Worm (Caenorhabditis elegans) whole organism, early embryonic: ENCODE measurements around the gene tre-5.

Experiments used
- B0310.2 ChIP-seq: sonication (generic microtip); optimal IDR thresholded peaks from 2 replicates; lab custom pipeline; 2016; ENCODE audit warnings: mild to moderate bottlenecking, missing genetic modification characterization, missing compliant biosample characterization
- F13C5.2 ChIP-seq: sonication (generic microtip); optimal IDR thresholded peaks from 2 replicates; lab custom pipeline; 2017; ENCODE audit warnings: mild to moderate bottlenecking, missing genetic modification characterization, inconsistent platforms, missing compliant biosample characterization
- aly-1 ChIP-seq: sonication (generic microtip); optimal IDR thresholded peaks from 2 replicates; lab custom pipeline; 2016; ENCODE audit warnings: missing genetic modification characterization, missing compliant biosample characterization
- ama-1 ChIP-seq: fragments of 150-350 bp; optimal IDR thresholded peaks from 2 replicates; lab custom pipeline; 2014
- ceh-13 ChIP-seq: fragments of 200-800 bp; sonication (Bioruptor generic); optimal IDR thresholded peaks from 2 replicates; lab custom pipeline; 2018; ENCODE audit warnings: mild to moderate bottlenecking, missing genetic modification characterization, missing compliant biosample characterization
- ceh-36 ChIP-seq: sonication (generic microtip); optimal IDR thresholded peaks from 2 replicates; lab custom pipeline; 2016; ENCODE audit warnings: missing genetic modification characterization, inconsistent platforms, missing compliant biosample characterization
- ets-7 ChIP-seq: sonication (generic microtip); optimal IDR thresholded peaks from 2 replicates; lab custom pipeline; 2016; ENCODE audit warnings: missing genotype, missing genetic modification characterization, missing compliant biosample characterization
- flt-1 ChIP-seq: fragments of 200-800 bp; sonication (Bioruptor generic); IDR thresholded peaks from 2 replicates; pipeline ENCODE4 v1.3.6; 2022; ENCODE audit warnings: missing genetic modification characterization, missing compliant biosample characterization
- hmbx-1 ChIP-seq: sonication (generic microtip); optimal IDR thresholded peaks from 2 replicates; lab custom pipeline; 2016; ENCODE audit warnings: mild to moderate bottlenecking, missing genetic modification characterization, missing compliant biosample characterization
- hmg-4 ChIP-seq: fragments of 200-800 bp; sonication (Bioruptor generic); optimal IDR thresholded peaks from 2 replicates; lab custom pipeline; 2018; ENCODE audit warnings: mild to moderate bottlenecking, missing genetic modification characterization, missing compliant biosample characterization
- hnd-1 ChIP-seq: sonication (generic microtip); optimal IDR thresholded peaks from 2 replicates; lab custom pipeline; 2016; ENCODE audit warnings: missing genetic modification characterization, missing compliant biosample characterization
- pes-1 ChIP-seq: fragments of 200-800 bp; sonication (Bioruptor generic); IDR thresholded peaks from 2 replicates; pipeline ENCODE4 v1.3.6; 2022; ENCODE audit warnings: missing genetic modification reagents, missing genetic modification characterization, missing compliant biosample characterization
- scrt-1 ChIP-seq: fragments of 200-800 bp; sonication (Bioruptor generic); IDR thresholded peaks from 2 replicates; pipeline ENCODE4 v1.3.6; 2022; ENCODE audit warnings: missing genetic modification characterization, missing compliant biosample characterization
- sea-1 ChIP-seq: fragments of 200-800 bp; sonication (Bioruptor generic); conservative IDR thresholded peaks from 2 replicates; pipeline ENCODE4 v1.3.6; 2022; ENCODE audit warnings: missing genetic modification characterization, missing compliant biosample characterization
- tbx-11 ChIP-seq: fragments of 200-800 bp; sonication (Bioruptor generic); IDR thresholded peaks from 2 replicates; pipeline ENCODE4 v1.3.6; 2022; ENCODE audit warnings: missing genetic modification characterization, missing compliant biosample characterization
- tbx-37 ChIP-seq: fragments of 200-800 bp; sonication (Bioruptor generic); conservative IDR thresholded peaks from 2 replicates; pipeline ENCODE4 v1.3.6; 2022; ENCODE audit warnings: missing genetic modification reagents, missing genetic modification characterization, missing compliant biosample characterization
- tra-4 ChIP-seq: sonication (generic microtip); optimal IDR thresholded peaks from 2 replicates; lab custom pipeline; 2017; ENCODE audit warnings: missing genetic modification characterization, missing compliant biosample characterization

Gene tre-5

ce11 chrII:51352-51751, 3.8 kb downstream of the tre-5 start, which contains the start of gene sptl-1:
sptl-1 (plus strand) TSS chrII:51652.
- TF ChIP-seq F13C5.2: no peak
- no peak for TF ChIP-seq hmbx-1
- TF ChIP-seq aly-1 (tag; lab: Kevin White, UChicago): no peak
- no peak for TF ChIP-seq hnd-1 (tag; lab: Kevin White, UChicago)

- TF ChIP-seq aly-1 (tag; lab: Kevin White, UChicago): no peak
- peak; percentile 37 for TF ChIP-seq hmbx-1
Observed at ce11 chrII:50862-51261, 4.2 kb downstream of the tre-5 start.

- no peak for TF ChIP-seq aly-1 (tag; lab: Kevin White, UChicago)
- no peak for TF ChIP-seq hmbx-1
Observed at ce11 chrII:47280-47679, 7.8 kb downstream of the tre-5 start, which contains the start of gene C23H3.5. C23H3.5 (plus strand) TSS chrII:47580.

- no peak for TF ChIP-seq hmbx-1
- no peak for TF ChIP-seq tra-4 (tag; lab: Kevin White, UChicago)
- TF ChIP-seq flt-1 (GFP tag; lab: Robert Waterston, UW): no peak
- no peak for TF ChIP-seq F13C5.2
- TF ChIP-seq ets-7 (tag; lab: Kevin White, UChicago): no peak
- TF ChIP-seq hmg-4: no peak
- TF ChIP-seq hnd-1 (tag; lab: Kevin White, UChicago): no peak
- no peak for TF ChIP-seq ceh-36 (tag; lab: Kevin White, UChicago)
- TF ChIP-seq aly-1 (tag; lab: Kevin White, UChicago): no peak
- no peak for TF ChIP-seq scrt-1 (GFP tag; lab: Robert Waterston, UW)
- no peak for TF ChIP-seq ama-1 (lab: Kevin White, UChicago)
- TF ChIP-seq tbx-37 (GFP tag; lab: Robert Waterston, UW): no peak
- TF ChIP-seq B0310.2: no peak
- no peak for TF ChIP-seq sea-1 (GFP tag; lab: Robert Waterston, UW)
- no peak for TF ChIP-seq pes-1 (GFP tag; lab: Robert Waterston, UW)
Observed at ce11 chrII:46116-46515, 9.0 kb downstream of the tre-5 start, which contains the start of gene rpt-4. rpt-4 (minus strand) TSS chrII:46216.

- TF ChIP-seq flt-1 (GFP tag; lab: Robert Waterston, UW) (no peak), F13C5.2 (no peak), ceh-13 (no peak), aly-1 (tag; lab: Kevin White, UChicago) (no peak), ets-7 (tag; lab: Kevin White, UChicago) (no peak), ceh-36 (tag; lab: Kevin White, UChicago) (no peak), hnd-1 (tag; lab: Kevin White, UChicago) (no peak), scrt-1 (GFP tag; lab: Robert Waterston, UW) (no peak), tbx-37 (GFP tag; lab: Robert Waterston, UW) (no peak), ama-1 (lab: Kevin White, UChicago) (no peak), hmg-4 (no peak), sea-1 (GFP tag; lab: Robert Waterston, UW) (no peak), tra-4 (tag; lab: Kevin White, UChicago) (no peak), B0310.2 (no peak), tbx-11 (no peak)
Observed at ce11 chrII:44740-45139, 10.4 kb downstream of the tre-5 start, which contains the start of gene rpoa-49. rpoa-49 (plus strand) TSS chrII:45040.

- TF ChIP-seq tra-4 (tag; lab: Kevin White, UChicago) (no peak), tbx-37 (GFP tag; lab: Robert Waterston, UW) (no peak), ceh-36 (tag; lab: Kevin White, UChicago) (no peak), F13C5.2 (peak; percentile 54)
Observed at ce11 chrII:43640-44039, 11.5 kb downstream of the tre-5 start, which contains the start of gene nfyc-1. nfyc-1 (plus strand) TSS chrII:43907.

ce11 chrII:41914-42313, 13.2 kb downstream of the tre-5 start, which contains the start of gene F23F1.10:
F23F1.10 (minus strand) TSS chrII:41982.
- no peak for TF ChIP-seq ets-7 (tag; lab: Kevin White, UChicago)
- TF ChIP-seq aly-1 (tag; lab: Kevin White, UChicago): no peak
- no peak for TF ChIP-seq tra-4 (tag; lab: Kevin White, UChicago)
- no peak for TF ChIP-seq ceh-36 (tag; lab: Kevin White, UChicago)
- no peak for TF ChIP-seq sea-1 (GFP tag; lab: Robert Waterston, UW)
- no peak for TF ChIP-seq pes-1 (GFP tag; lab: Robert Waterston, UW)

ce11 chrII:39437-39836, 15.7 kb downstream of the tre-5 start, which contains the start of gene spp-24:
spp-24 (minus strand) TSS chrII:39537.
- TF ChIP-seq tbx-11 (no peak), ceh-13 (no peak), hmg-4 (no peak), pes-1 (GFP tag; lab: Robert Waterston, UW) (no peak), hmbx-1 (no peak), hnd-1 (tag; lab: Kevin White, UChicago) (no peak), sea-1 (GFP tag; lab: Robert Waterston, UW) (no peak)

ce11 chrII:37213-37612, 17.9 kb downstream of the tre-5 start, which contains the start of gene F23F1.6:
F23F1.6 (minus strand) TSS chrII:37313.
- no peak for TF ChIP-seq tbx-37 (GFP tag; lab: Robert Waterston, UW)
- TF ChIP-seq ets-7 (tag; lab: Kevin White, UChicago): no peak
- TF ChIP-seq ceh-36 (tag; lab: Kevin White, UChicago): no peak
- no peak for TF ChIP-seq hnd-1 (tag; lab: Kevin White, UChicago)
